Fruit fly (Drosophila melanogaster): ENCODE results near the gene CG43084.

dm6 chr3L:15660915-15661314 lies 10.3 kb downstream of the CG43084 start, which contains the start of the genes Eig71Ej and Eig71Ek:
- TF ChIP-seq CG14711 (tag; optimal IDR thresholded peaks at IDR 0.05) = no peak
- TF ChIP-seq kay (GFP tag; ENCODE audit: borderline replicate concordance) = no peak
- TF ChIP-seq CG33017 (tag; optimal IDR thresholded peaks at IDR 0.05) = no peak
- TF ChIP-seq Crg-1 (GFP tag; optimal IDR thresholded peaks at IDR 0.05) = no peak
- no peak for TF ChIP-seq pad (GFP tag; optimal IDR thresholded peaks at IDR 0.05)
- TF ChIP-seq ovo (GFP tag; optimal IDR thresholded peaks at IDR 0.05) = no peak

Data from whole organism, adult.